Worm (Caenorhabditis elegans) whole organism, early embryonic: ENCODE measurements around the gene oac-55.
A peak's percentile ranks its signal among the peaks of the same experiment; 100 is the strongest.

ENCODE experiments used
- B0310.2 ChIP-seq: sonication (generic microtip); optimal IDR thresholded peaks from 2 replicates; lab custom pipeline; 2016; ENCODE audit warnings: mild to moderate bottlenecking, missing genetic modification characterization, missing compliant biosample characterization
- F13C5.2 ChIP-seq: sonication (generic microtip); optimal IDR thresholded peaks from 2 replicates; lab custom pipeline; 2017; ENCODE audit warnings: mild to moderate bottlenecking, missing genetic modification characterization, inconsistent platforms, missing compliant biosample characterization
- aly-1 ChIP-seq: sonication (generic microtip); optimal IDR thresholded peaks from 2 replicates; lab custom pipeline; 2016; ENCODE audit warnings: missing genetic modification characterization, missing compliant biosample characterization
- ama-1 ChIP-seq: fragments of 150-350 bp; optimal IDR thresholded peaks from 2 replicates; lab custom pipeline; 2014
- ceh-13 ChIP-seq: fragments of 200-800 bp; sonication (Bioruptor generic); optimal IDR thresholded peaks from 2 replicates; lab custom pipeline; 2018; ENCODE audit warnings: mild to moderate bottlenecking, missing genetic modification characterization, missing compliant biosample characterization
- ceh-36 ChIP-seq: sonication (generic microtip); optimal IDR thresholded peaks from 2 replicates; lab custom pipeline; 2016; ENCODE audit warnings: missing genetic modification characterization, inconsistent platforms, missing compliant biosample characterization
- ets-7 ChIP-seq: sonication (generic microtip); optimal IDR thresholded peaks from 2 replicates; lab custom pipeline; 2016; ENCODE audit warnings: missing genotype, missing genetic modification characterization, missing compliant biosample characterization
- flt-1 ChIP-seq: fragments of 200-800 bp; sonication (Bioruptor generic); IDR thresholded peaks from 2 replicates; pipeline ENCODE4 v1.3.6; 2022; ENCODE audit warnings: missing genetic modification characterization, missing compliant biosample characterization
- hmbx-1 ChIP-seq: sonication (generic microtip); optimal IDR thresholded peaks from 2 replicates; lab custom pipeline; 2016; ENCODE audit warnings: mild to moderate bottlenecking, missing genetic modification characterization, missing compliant biosample characterization
- hmg-4 ChIP-seq: fragments of 200-800 bp; sonication (Bioruptor generic); optimal IDR thresholded peaks from 2 replicates; lab custom pipeline; 2018; ENCODE audit warnings: mild to moderate bottlenecking, missing genetic modification characterization, missing compliant biosample characterization
- hnd-1 ChIP-seq: sonication (generic microtip); optimal IDR thresholded peaks from 2 replicates; lab custom pipeline; 2016; ENCODE audit warnings: missing genetic modification characterization, missing compliant biosample characterization
- pes-1 ChIP-seq: fragments of 200-800 bp; sonication (Bioruptor generic); IDR thresholded peaks from 2 replicates; pipeline ENCODE4 v1.3.6; 2022; ENCODE audit warnings: missing genetic modification reagents, missing genetic modification characterization, missing compliant biosample characterization
- scrt-1 ChIP-seq: fragments of 200-800 bp; sonication (Bioruptor generic); IDR thresholded peaks from 2 replicates; pipeline ENCODE4 v1.3.6; 2022; ENCODE audit warnings: missing genetic modification characterization, missing compliant biosample characterization
- sea-1 ChIP-seq: fragments of 200-800 bp; sonication (Bioruptor generic); conservative IDR thresholded peaks from 2 replicates; pipeline ENCODE4 v1.3.6; 2022; ENCODE audit warnings: missing genetic modification characterization, missing compliant biosample characterization
- tbx-11 ChIP-seq: fragments of 200-800 bp; sonication (Bioruptor generic); IDR thresholded peaks from 2 replicates; pipeline ENCODE4 v1.3.6; 2022; ENCODE audit warnings: missing genetic modification characterization, missing compliant biosample characterization
- tbx-37 ChIP-seq: fragments of 200-800 bp; sonication (Bioruptor generic); conservative IDR thresholded peaks from 2 replicates; pipeline ENCODE4 v1.3.6; 2022; ENCODE audit warnings: missing genetic modification reagents, missing genetic modification characterization, missing compliant biosample characterization
- tra-4 ChIP-seq: sonication (generic microtip); optimal IDR thresholded peaks from 2 replicates; lab custom pipeline; 2017; ENCODE audit warnings: missing genetic modification characterization, missing compliant biosample characterization

The oac-55 gene

DNA sequence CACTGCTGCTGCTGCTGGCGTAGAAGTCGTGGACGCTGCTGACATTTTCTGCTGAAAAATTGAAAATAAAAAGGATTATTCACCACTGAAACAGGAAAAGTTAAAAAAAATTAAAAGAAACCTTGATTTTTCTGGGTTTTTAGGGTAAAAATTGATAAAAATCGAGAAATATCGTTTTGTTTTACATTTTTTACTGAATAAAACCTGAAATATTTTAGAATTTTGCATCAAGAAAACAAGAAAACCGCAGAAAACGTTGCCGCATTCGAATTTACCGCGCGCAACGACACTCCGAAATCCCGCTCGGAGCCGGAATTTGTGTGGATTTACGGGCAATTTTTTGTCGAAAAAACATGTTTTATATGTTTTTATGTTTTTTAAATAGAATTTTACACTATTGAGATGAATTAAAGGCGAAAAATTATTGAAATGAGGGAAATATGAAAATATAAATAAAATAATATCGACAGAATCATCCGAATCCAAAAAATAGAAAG is 1.5 kb upstream of the oac-55 start, which contains the start of gene chk-1:
Gene chk-1, minus strand, starts transcription at position 51 of the 497 bp plus-strand sequence.
- TF ChIP-seq aly-1 (tag; lab: Kevin White, UChicago): no peak
- no peak for TF ChIP-seq hnd-1 (tag; lab: Kevin White, UChicago)
- TF ChIP-seq hmg-4 (GFP tag; lab: Kevin White, UChicago): no peak
- peak; percentile 14 for TF ChIP-seq F13C5.2 (tag; lab: Kevin White, UChicago)

ce11 chrV:3761829-3762228 is 890 bp downstream of the oac-55 start:
- TF ChIP-seq aly-1 (tag; lab: Kevin White, UChicago) (no peak), ceh-36 (tag; lab: Kevin White, UChicago) (no peak), ets-7 (no peak), ama-1 (lab: Kevin White, UChicago) (no peak), tbx-11 (no peak), flt-1 (GFP tag; lab: Robert Waterston, UW) (no peak), B0310.2 (no peak), hmg-4 (GFP tag; lab: Kevin White, UChicago) (no peak)

DNA sequence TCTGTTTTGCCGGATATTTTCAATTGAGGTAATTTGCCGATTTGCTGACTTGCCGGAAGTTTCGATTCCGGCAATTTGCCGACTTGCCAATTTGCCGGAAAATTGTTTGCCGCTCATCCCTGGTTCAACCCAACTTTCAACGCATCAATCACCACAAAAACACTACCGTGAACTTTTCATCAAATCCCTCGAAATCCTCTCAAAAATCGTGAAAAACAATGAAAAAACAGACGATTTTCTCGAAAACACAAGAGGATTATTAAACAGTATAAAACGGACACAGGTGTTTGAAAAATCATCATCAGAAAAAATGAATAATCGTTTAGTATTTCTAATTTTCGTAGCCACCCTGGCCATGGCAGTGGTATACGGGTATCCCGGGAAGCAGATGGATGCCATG is 6.0 kb downstream of the oac-55 start, which contains the start of gene Y39H10A.1:
Gene Y39H10A.1, plus strand, starts transcription at position 301 of the 400 bp plus-strand sequence.
- no peak for TF ChIP-seq aly-1 (tag; lab: Kevin White, UChicago)
- TF ChIP-seq ceh-13: no peak
- TF ChIP-seq ceh-36 (tag; lab: Kevin White, UChicago): no peak
- TF ChIP-seq hmg-4 (GFP tag; lab: Kevin White, UChicago): no peak
- no peak for TF ChIP-seq tbx-11
- TF ChIP-seq tra-4 (tag; lab: Kevin White, UChicago): no peak
- no peak for TF ChIP-seq F13C5.2 (tag; lab: Kevin White, UChicago)
- TF ChIP-seq ets-7: no peak
- no peak for TF ChIP-seq pes-1 (GFP tag; lab: Robert Waterston, UW)
- no peak for TF ChIP-seq hmbx-1
- TF ChIP-seq hnd-1 (tag; lab: Kevin White, UChicago): no peak
- TF ChIP-seq tbx-37: no peak
- TF ChIP-seq flt-1 (GFP tag; lab: Robert Waterston, UW): no peak

ce11 chrV:3768270-3768669 is 7.3 kb downstream of the oac-55 start, which contains the start of gene R08E5.4:
Gene R08E5.4 (plus strand): TSS chrV:3768570.
- TF ChIP-seq hnd-1 (tag; lab: Kevin White, UChicago) (no peak), sea-1 (no peak), B0310.2 (no peak), aly-1 (tag; lab: Kevin White, UChicago) (no peak), F13C5.2 (tag; lab: Kevin White, UChicago) (no peak), scrt-1 (no peak), tbx-11 (no peak), hmg-4 (GFP tag; lab: Kevin White, UChicago) (no peak), hmbx-1 (no peak), ama-1 (lab: Kevin White, UChicago) (no peak)

- TF ChIP-seq B0310.2 (no peak), scrt-1 (no peak), tbx-11 (no peak), F13C5.2 (tag; lab: Kevin White, UChicago) (no peak), ama-1 (lab: Kevin White, UChicago) (no peak), hnd-1 (tag; lab: Kevin White, UChicago) (no peak), hmg-4 (GFP tag; lab: Kevin White, UChicago) (no peak), pes-1 (GFP tag; lab: Robert Waterston, UW) (no peak), aly-1 (tag; lab: Kevin White, UChicago) (no peak), tbx-37 (no peak), tra-4 (tag; lab: Kevin White, UChicago) (no peak), hmbx-1 (no peak)
These were observed 10.7 kb downstream of the oac-55 start, which contains the start of the genes R08E5.1 and rips-1 for ce11 chrV:3771437-3772256. Gene R08E5.1 (minus strand): TSS chrV:3771518. Gene rips-1 (plus strand): TSS chrV:3772021.

DNA sequence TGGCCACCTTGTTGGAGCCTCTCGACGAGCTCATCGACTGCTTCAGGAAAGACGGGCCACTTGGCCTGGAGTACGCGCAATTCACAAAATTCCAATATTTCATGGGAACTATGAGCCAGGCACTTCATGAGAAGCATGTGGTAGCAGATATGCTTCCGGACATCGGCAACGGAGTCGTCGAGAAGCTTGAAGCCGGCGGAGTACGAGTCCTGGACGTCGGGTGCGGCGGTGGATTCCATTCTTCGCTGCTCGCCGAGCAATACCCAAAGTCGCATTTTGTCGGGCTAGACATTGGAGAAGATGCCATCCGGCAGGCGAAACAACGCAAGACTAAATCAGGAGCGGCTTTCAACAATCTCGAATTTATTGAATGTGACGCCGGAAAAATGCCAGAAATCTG is 12.7 kb downstream of the oac-55 start:
- TF ChIP-seq sea-1: no peak
- TF ChIP-seq hmg-4 (GFP tag; lab: Kevin White, UChicago): no peak
- no peak for TF ChIP-seq tra-4 (tag; lab: Kevin White, UChicago)
- TF ChIP-seq tbx-37: no peak
- TF ChIP-seq pes-1 (GFP tag; lab: Robert Waterston, UW): no peak
- TF ChIP-seq ceh-13: no peak
- TF ChIP-seq tbx-11: no peak
- TF ChIP-seq ama-1 (lab: Kevin White, UChicago): no peak
- no peak for TF ChIP-seq hnd-1 (tag; lab: Kevin White, UChicago)
- TF ChIP-seq scrt-1: no peak
- no peak for TF ChIP-seq ceh-36 (tag; lab: Kevin White, UChicago)
- no peak for TF ChIP-seq F13C5.2 (tag; lab: Kevin White, UChicago)
- TF ChIP-seq flt-1 (GFP tag; lab: Robert Waterston, UW): no peak
- no peak for TF ChIP-seq ets-7
- TF ChIP-seq B0310.2: no peak
- TF ChIP-seq hmbx-1: no peak

- TF ChIP-seq hmg-4 (GFP tag; lab: Kevin White, UChicago): no peak
These were observed 13.7 kb downstream of the oac-55 start for ce11 chrV:3774653-3775052.

- TF ChIP-seq ama-1 (lab: Kevin White, UChicago): no peak
- no peak for TF ChIP-seq sea-1
- TF ChIP-seq aly-1 (tag; lab: Kevin White, UChicago): no peak
- TF ChIP-seq tra-4 (tag; lab: Kevin White, UChicago): no peak
- TF ChIP-seq tbx-37: no peak
- TF ChIP-seq hmbx-1: no peak
- TF ChIP-seq pes-1 (GFP tag; lab: Robert Waterston, UW): no peak
- no peak for TF ChIP-seq B0310.2
- TF ChIP-seq tbx-11: no peak
- TF ChIP-seq flt-1 (GFP tag; lab: Robert Waterston, UW): no peak
- no peak for TF ChIP-seq hnd-1 (tag; lab: Kevin White, UChicago)
- TF ChIP-seq scrt-1: no peak
- no peak for TF ChIP-seq F13C5.2 (tag; lab: Kevin White, UChicago)
- TF ChIP-seq hmg-4 (GFP tag; lab: Kevin White, UChicago): no peak
- TF ChIP-seq ceh-13: no peak
- TF ChIP-seq ceh-36 (tag; lab: Kevin White, UChicago): no peak
- TF ChIP-seq ets-7: no peak
These were observed 15.2 kb downstream of the oac-55 start, which contains the start of gene cysl-3 for ce11 chrV:3776086-3776589. Gene cysl-3 (minus strand): TSS chrV:3776136.
